Worm (Caenorhabditis elegans) whole organism, L1 larva: Measurements from ENCODE around the gene egl-38.

Experiments
- ama-1 ChIP-seq: fragments of 150-350 bp; optimal IDR thresholded peaks from 2 replicates; lab custom pipeline; 2014
- ceh-82 ChIP-seq, 3 experiments: fragments of 150-350 bp in 1 of 3; sonication (generic microtip) in 2 of 3; optimal IDR thresholded peaks; 2 replicates each; lab custom pipeline; 2014 to 2017; ENCODE audit warnings: missing biosample characterization in 3 of 3, missing genetic modification characterization in 3 of 3
- ceh-88 ChIP-seq: fragments of 200-800 bp; sonication (Bioruptor generic); IDR thresholded peaks from 2 replicates; pipeline ENCODE4 v1.3.6; 2022; ENCODE audit warnings: missing genetic modification characterization, missing compliant biosample characterization
- elt-2 ChIP-seq: sonication (generic microtip); optimal IDR thresholded peaks from 2 replicates; lab custom pipeline; 2016; ENCODE audit warnings: missing genetic modification characterization, mild to moderate bottlenecking, inconsistent platforms, missing compliant biosample characterization, missing genetic modification reagents
- hlh-17 ChIP-seq: fragments of 200-800 bp; sonication (Bioruptor generic); optimal IDR thresholded peaks from 2 replicates; lab custom pipeline; 2018; ENCODE audit warnings: missing genetic modification characterization, mild to moderate bottlenecking, missing compliant biosample characterization, moderate library complexity, borderline replicate concordance
- irx-1 ChIP-seq: sonication (generic microtip); optimal IDR thresholded peaks from 2 replicates; lab custom pipeline; 2016; ENCODE audit warnings: missing genetic modification characterization, missing compliant biosample characterization
- lin-35 ChIP-seq, 2 experiments: fragments of 150-350 bp; optimal IDR thresholded peaks; 2 replicates each; lab custom pipeline; 2014; ENCODE audit warnings: missing biosample characterization in 2 of 2, missing genetic modification characterization in 2 of 2, missing genetic modification reagents in 2 of 2
- mab-9 ChIP-seq: fragments of 200-800 bp; sonication (Bioruptor generic); IDR thresholded peaks from 2 replicates; pipeline ENCODE4 v1.3.6; 2022; ENCODE audit warnings: missing genetic modification reagents, missing genetic modification characterization, missing compliant biosample characterization
- mep-1 ChIP-seq: fragments of 150-350 bp; optimal IDR thresholded peaks from 2 replicates; lab custom pipeline; 2014; ENCODE audit warnings: missing biosample characterization, missing genetic modification characterization
- nhr-47 ChIP-seq: sonication (generic microtip); optimal IDR thresholded peaks from 2 replicates; lab custom pipeline; 2016; ENCODE audit warnings: mild to moderate bottlenecking, missing genetic modification characterization, moderate library complexity, missing compliant biosample characterization
- nhr-76 ChIP-seq: sonication (generic microtip); optimal IDR thresholded peaks from 2 replicates; lab custom pipeline; 2017; ENCODE audit warnings: missing biosample characterization, missing genetic modification characterization
- skn-1 ChIP-seq: fragments of 150-350 bp; optimal IDR thresholded peaks from 2 replicates; lab custom pipeline; 2014; ENCODE audit warnings: missing biosample characterization, missing genetic modification characterization
- unc-130 ChIP-seq: fragments of 150-350 bp; optimal IDR thresholded peaks from 2 replicates; lab custom pipeline; 2017; ENCODE audit warnings: missing biosample characterization, missing genetic modification characterization, inconsistent platforms

DNA sequence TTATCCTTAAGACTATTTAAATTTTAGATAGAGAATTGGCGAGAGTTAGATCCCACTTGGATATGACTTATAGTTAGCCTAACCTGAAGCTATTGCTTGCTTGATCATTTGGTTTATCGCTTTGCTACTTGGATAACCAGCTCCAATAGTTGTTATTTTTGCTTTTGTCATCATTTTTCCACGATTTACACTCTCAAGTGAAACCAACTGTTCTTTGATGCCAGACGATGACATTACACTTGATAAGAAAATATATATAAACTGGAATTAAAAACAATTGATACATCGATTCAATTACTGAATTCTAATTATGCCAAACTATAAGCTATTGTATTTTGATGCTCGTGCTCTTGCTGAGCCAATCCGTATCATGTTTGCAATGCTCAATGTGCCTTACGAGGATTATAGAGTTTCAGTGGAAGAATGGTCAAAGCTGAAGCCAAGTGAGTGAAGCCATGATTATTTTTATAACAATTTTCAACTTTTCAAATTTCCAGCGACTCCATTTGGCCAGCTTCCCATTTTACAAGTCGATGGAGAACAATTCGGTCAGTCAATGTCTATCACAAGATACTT is 31.7 kb upstream of the egl-38 start, which contains the start of the genes gst-2, gst-4 and dhs-12:
- TF ChIP-seq irx-1 (tag; lab: Kevin White, UChicago) (no peak), ama-1 (lab: Kevin White, UChicago) (no peak), elt-2 (peak; percentile 8), ceh-88 (no peak), nhr-47 (no peak), nhr-76 (tag; lab: Kevin White, UChicago) (no peak), mep-1 (tag; lab: Kevin White, UChicago) (no peak), mab-9 (no peak), lin-35 (GFP tag; optimal IDR thresholded peaks at IDR 0.05; lab: Kevin White, UChicago) (no peak), skn-1 (tag; lab: Kevin White, UChicago) (peak; percentile 83), unc-130 (tag; lab: Kevin White, UChicago) (no peak), hlh-17 (GFP tag; lab: Kevin White, UChicago) (no peak), ceh-82 (tag; optimal IDR thresholded peaks at IDR 0.05; lab: Kevin White, UChicago) (no peak)
